Worm (Caenorhabditis elegans) whole organism, L4 larva: ENCODE measurements around the gene C35B1.2.
"Not testable (repeated sequence)": the region's sequence is repeated elsewhere in the genome, so short reads cannot be mapped to it uniquely, and the experiment has no call there.

Experiments
- F10B5.3 ChIP-seq: sonication (generic microtip); optimal IDR thresholded peaks from 2 replicates; lab custom pipeline; 2016; ENCODE audit warnings: mild to moderate bottlenecking, missing genetic modification characterization, missing compliant biosample characterization
- Y5F2A.4 ChIP-seq: fragments of 200-800 bp; sonication (Bioruptor generic); optimal IDR thresholded peaks from 2 replicates; lab custom pipeline; 2018; ENCODE audit warnings: mild to moderate bottlenecking, missing genetic modification characterization, missing compliant biosample characterization
- ama-1 ChIP-seq: fragments of 150-350 bp; optimal IDR thresholded peaks from 2 replicates; lab custom pipeline; 2014; ENCODE audit warnings: inconsistent platforms, mixed read lengths
- dpl-1 ChIP-seq: fragments of 150-350 bp; optimal IDR thresholded peaks from 2 replicates; lab custom pipeline; 2014; ENCODE audit warnings: missing biosample characterization, missing genetic modification reagents, missing genetic modification characterization
- mdl-1 ChIP-seq, 2 experiments: fragments of 150-350 bp in 1 of 2; sonication (generic microtip) in 1 of 2; optimal IDR thresholded peaks; 2 replicates each; lab custom pipeline; 2014 to 2017; ENCODE audit warnings: missing biosample characterization in 2 of 2, missing genetic modification characterization in 2 of 2
- nhr-76 ChIP-seq: fragments of 150-350 bp; optimal IDR thresholded peaks from 2 replicates; lab custom pipeline; 2014; ENCODE audit warnings: missing biosample characterization, missing genetic modification characterization
- pha-4 ChIP-seq, 2 experiments: fragments of 150-350 bp in 1 of 2; fragments of 200-800 bp in 1 of 2; sonication (Bioruptor generic) in 1 of 2; IDR thresholded peaks in 1 of 2; optimal IDR thresholded peaks in 1 of 2; 2 replicates each; pipeline versions ENCODE4 v1.3.6 to Lab custom; 2014 to 2022; ENCODE audit warnings: missing genetic modification characterization in 2 of 2, missing genetic modification reagents in 2 of 2, missing biosample characterization in 1 of 2, missing compliant biosample characterization in 1 of 2

- not testable (repeated sequence) for TF ChIP-seq pha-4 (GFP tag; IDR thresholded peaks at IDR 0.05; lab: Robert Waterston, UW); pha-4 (tag; optimal IDR thresholded peaks at IDR 0.05; lab: Kevin White, UChicago); nhr-76; ama-1 (lab: Kevin White, UChicago); F10B5.3; mdl-1 (tag; optimal IDR thresholded peaks at IDR 0.05; lab: Kevin White, UChicago); dpl-1 (GFP tag; lab: Kevin White, UChicago); Y5F2A.4 (GFP tag; lab: Kevin White, UChicago)
Observed at ce11 chrIV:4142986-4143385, 57.0 kb downstream of the C35B1.2 start, which contains the start of gene F49F1.12.
